Fruit fly (Drosophila melanogaster) whole organism, adult: ENCODE results near the gene CG5727.
A peak's percentile ranks its signal among the peaks of the same experiment; 100 is the strongest.

Experiments
- CG11617 ChIP-seq: fragments of 200-800 bp; sonication (Bioruptor generic); optimal IDR thresholded peaks from 2 replicates; lab custom pipeline; 2017; ENCODE audit warnings: mild to moderate bottlenecking, missing biosample characterization, missing genetic modification reagents, missing genetic modification characterization
- CG12768 ChIP-seq: fragments of 200-800 bp; sonication (Bioruptor generic); optimal IDR thresholded peaks from 2 replicates; lab custom pipeline; 2017; ENCODE audit warnings: missing biosample characterization, missing genetic modification characterization, mild to moderate bottlenecking, moderate library complexity, missing genetic modification reagents
- CG14711 ChIP-seq: fragments of 200-800 bp; sonication (Bioruptor generic); optimal IDR thresholded peaks from 2 replicates; lab custom pipeline; 2018; ENCODE audit warnings: missing biosample characterization, mild to moderate bottlenecking, missing genetic modification characterization, moderate library complexity
- CG1620 ChIP-seq: fragments of 200-800 bp; sonication (Bioruptor generic); optimal IDR thresholded peaks from 2 replicates; lab custom pipeline; 2016; ENCODE audit warnings: missing biosample characterization, missing genetic modification characterization
- CG33017 ChIP-seq: fragments of 200-800 bp; sonication (Bioruptor generic); optimal IDR thresholded peaks from 2 replicates; lab custom pipeline; 2018; ENCODE audit warnings: missing biosample characterization, mild to moderate bottlenecking, missing genetic modification characterization, moderate library complexity
- CG5204 ChIP-seq: fragments of 200-800 bp; sonication (Bioruptor generic); optimal IDR thresholded peaks from 2 replicates; lab custom pipeline; 2016; ENCODE audit warnings: missing biosample characterization, missing genetic modification characterization
- CG7045 ChIP-seq: fragments of 200-800 bp; sonication (Bioruptor generic); optimal IDR thresholded peaks from 2 replicates; lab custom pipeline; 2017; ENCODE audit warnings: missing biosample characterization, mild to moderate bottlenecking, missing genetic modification characterization
- CG7101 ChIP-seq: fragments of 200-800 bp; sonication (Bioruptor generic); optimal IDR thresholded peaks from 2 replicates; lab custom pipeline; 2018; ENCODE audit warnings: missing biosample characterization, mild to moderate bottlenecking, missing genetic modification characterization, moderate library complexity
- Clk ChIP-seq: fragments of 200-800 bp; sonication (Bioruptor generic); optimal IDR thresholded peaks from 2 replicates; lab custom pipeline; 2017; ENCODE audit warnings: missing biosample characterization, missing genetic modification characterization
- Crg-1 ChIP-seq: fragments of 200-800 bp; sonication (Bioruptor generic); optimal IDR thresholded peaks from 2 replicates; lab custom pipeline; 2016; ENCODE audit warnings: missing biosample characterization, missing genetic modification characterization
- Hr96 ChIP-seq: fragments of 200-800 bp; sonication (Bioruptor generic); optimal IDR thresholded peaks from 2 replicates; lab custom pipeline; 2016; ENCODE audit warnings: missing biosample characterization, missing genetic modification characterization
- Mnt ChIP-seq: fragments of 200-800 bp; sonication (Bioruptor generic); optimal IDR thresholded peaks from 2 replicates; lab custom pipeline; 2016; ENCODE audit warnings: missing biosample characterization, mild to moderate bottlenecking, missing genetic modification characterization
- bab1 ChIP-seq: fragments of 200-800 bp; sonication (Bioruptor generic); optimal IDR thresholded peaks from 3 replicates; lab custom pipeline; 2019; ENCODE audit warnings: missing biosample characterization, mild to moderate bottlenecking, missing genetic modification characterization, moderate library complexity
- cic ChIP-seq: fragments of 200-800 bp; sonication (Bioruptor generic); optimal IDR thresholded peaks from 2 replicates; lab custom pipeline; 2017; ENCODE audit warnings: missing biosample characterization, mild to moderate bottlenecking, missing genetic modification characterization, moderate library complexity
- cnc ChIP-seq, 2 experiments: fragments of >200 bp; optimal IDR thresholded peaks; 2 replicates each; lab custom pipeline; 2017
- kay ChIP-seq: fragments of 200-800 bp; sonication (Bioruptor generic); peaks from one replicate; lab custom pipeline; 2016; ENCODE audit warnings: missing biosample characterization, missing genetic modification characterization, borderline replicate concordance
- ovo ChIP-seq: fragments of 200-800 bp; sonication (Bioruptor generic); optimal IDR thresholded peaks from 2 replicates; lab custom pipeline; 2016; ENCODE audit warnings: missing biosample characterization, missing genetic modification characterization
- pad ChIP-seq: fragments of 200-800 bp; sonication (Bioruptor generic); optimal IDR thresholded peaks from 3 replicates; lab custom pipeline; 2017; ENCODE audit warnings: missing biosample characterization, missing genetic modification characterization, mild to moderate bottlenecking, moderate library complexity, missing genetic modification reagents
- tj ChIP-seq: fragments of 200-800 bp; sonication (Bioruptor generic); optimal IDR thresholded peaks from 3 replicates; lab custom pipeline; 2017; ENCODE audit warnings: missing biosample characterization, mild to moderate bottlenecking, missing genetic modification characterization, moderate library complexity
- toe ChIP-seq: fragments of 200-800 bp; sonication (Bioruptor generic); optimal IDR thresholded peaks from 2 replicates; lab custom pipeline; 2016; ENCODE audit warnings: missing biosample characterization, missing genetic modification characterization

CG5727 gene

DNA sequence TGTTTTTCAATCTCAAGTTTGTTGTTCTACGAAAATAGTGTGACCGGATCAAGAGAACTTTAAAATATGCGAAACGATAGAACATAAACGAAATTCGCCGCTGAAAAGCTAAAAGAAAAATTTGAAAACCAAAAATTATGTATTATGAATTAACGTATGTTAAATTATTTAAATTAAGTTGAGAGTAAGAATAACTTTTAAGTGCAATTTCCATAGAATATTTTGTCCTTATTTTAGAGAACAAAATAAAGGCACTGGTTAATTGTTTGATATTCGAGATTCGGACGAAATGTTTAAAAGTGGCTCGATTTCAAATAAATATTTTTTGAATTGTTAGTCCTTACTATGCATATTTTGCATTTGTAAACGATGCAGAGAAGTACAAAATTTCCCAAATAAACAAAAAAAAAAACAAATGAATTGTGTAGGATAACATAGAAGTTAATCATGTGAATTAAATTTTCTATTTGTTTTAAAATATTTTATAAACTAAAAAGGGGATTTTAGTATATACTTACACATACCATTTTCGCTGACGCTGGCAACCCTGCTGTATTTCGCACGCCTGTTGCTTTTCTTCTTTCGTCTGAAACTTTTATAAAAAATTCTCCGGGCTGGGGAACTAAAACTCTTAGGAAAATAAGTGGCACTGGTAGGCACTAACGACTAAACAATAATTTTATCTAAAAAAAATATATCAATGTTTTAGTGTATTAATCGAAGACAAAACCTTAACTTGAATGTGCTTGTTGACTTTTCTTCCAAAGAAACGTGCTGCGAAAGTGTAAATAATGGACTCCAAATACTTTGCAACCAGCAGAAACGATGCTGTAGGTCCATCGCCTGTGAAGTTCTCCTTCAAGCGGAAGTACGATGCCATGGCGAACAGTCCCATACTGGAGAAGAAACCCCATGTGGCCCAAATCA, at the start of gene CG5727, which contains the start of gene ath:
CG5727 (minus strand) TSS at position 51 of the 927 bp plus-strand sequence.
ath (plus strand) TSS at position 513 of the 927 bp plus-strand sequence.
- TF ChIP-seq CG7045 (GFP tag; lab: Kevin White, UChicago): peak; percentile 17
- peak; percentile 85 for TF ChIP-seq CG14711 (tag; lab: Kevin White, UChicago)
- peak; percentile 11 for TF ChIP-seq Crg-1 (GFP tag; lab: Kevin White, UChicago)
- TF ChIP-seq ovo: no peak
- peak; percentile 15 for TF ChIP-seq Mnt
- TF ChIP-seq kay (GFP tag; lab: Kevin White, UChicago): peak; percentile 67
- TF ChIP-seq tj (GFP tag; lab: Kevin White, UChicago): no peak
- no peak for TF ChIP-seq CG12768 (GFP tag; lab: Kevin White, UChicago)
- TF ChIP-seq CG11617 (GFP tag; lab: Kevin White, UChicago): peak; percentile 21
- TF ChIP-seq CG1620 (GFP tag; lab: Kevin White, UChicago): peak; percentile 11

DNA sequence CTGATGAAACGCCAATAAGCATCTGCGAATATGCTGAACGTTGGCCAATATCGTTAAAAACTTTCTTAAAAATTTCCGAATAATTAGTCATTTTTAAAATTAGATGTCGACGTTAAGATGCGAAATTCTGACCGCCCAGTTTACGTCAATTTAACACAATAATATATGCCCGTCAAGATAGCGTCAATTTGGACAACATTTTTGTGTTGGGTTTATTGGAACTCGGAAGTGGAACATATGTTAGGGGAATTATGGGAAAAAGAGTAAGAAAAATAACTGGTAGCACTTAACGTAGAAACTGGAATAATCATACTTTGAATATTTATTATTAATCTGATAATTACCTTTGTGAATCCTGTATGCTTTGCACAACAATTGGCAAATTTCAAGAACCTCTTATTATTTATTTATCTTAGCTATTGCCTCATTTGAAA, 45.3 kb upstream of the CG5727 start, which contains the start of gene CG5676:
CG5676 (minus strand) TSS at position 167 of the 434 bp plus-strand sequence.
- TF ChIP-seq kay (GFP tag; lab: Kevin White, UChicago) (peak; percentile 92), cnc (optimal IDR thresholded peaks at IDR 0.05; lab: Kevin White, UChicago) (no peak), bab1 (GFP tag; lab: Kevin White, UChicago) (peak; percentile 51), CG14711 (tag; lab: Kevin White, UChicago) (no peak), CG33017 (no peak), Clk (GFP tag; lab: Kevin White, UChicago) (no peak), CG7045 (GFP tag; lab: Kevin White, UChicago) (no peak)

DNA sequence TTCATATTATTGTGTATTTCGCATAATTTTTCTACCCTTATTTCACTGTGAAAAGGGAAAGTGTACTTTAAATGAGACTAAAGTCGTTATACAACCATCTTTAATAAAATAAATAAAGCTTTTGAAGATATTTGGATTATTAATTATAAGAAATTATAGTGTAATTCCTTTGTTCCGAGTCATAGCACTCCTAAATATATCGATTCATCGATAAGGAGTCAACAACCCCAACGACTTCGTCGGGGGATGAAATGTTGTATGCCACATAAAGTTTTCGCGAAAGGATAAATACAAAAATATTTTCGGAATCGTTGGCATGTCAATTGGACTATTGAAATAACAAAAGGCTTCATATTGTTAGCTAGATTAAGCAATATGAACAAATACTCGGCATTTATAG, 41.1 kb upstream of the CG5727 start, which contains the start of gene Ror:
Ror (plus strand) TSS at position 252 of the 400 bp plus-strand sequence.
- TF ChIP-seq CG11617 (GFP tag; lab: Kevin White, UChicago) (no peak), CG14711 (tag; lab: Kevin White, UChicago) (no peak), toe (GFP tag; lab: Kevin White, UChicago) (no peak), CG1620 (GFP tag; lab: Kevin White, UChicago) (no peak), bab1 (GFP tag; lab: Kevin White, UChicago) (no peak), ovo (no peak), kay (GFP tag; lab: Kevin White, UChicago) (no peak), cic (GFP tag; lab: Kevin White, UChicago) (no peak), Clk (GFP tag; lab: Kevin White, UChicago) (no peak), pad (GFP tag; lab: Kevin White, UChicago) (no peak), CG5204 (GFP tag; lab: Kevin White, UChicago) (no peak), Hr96 (GFP tag; lab: Kevin White, UChicago) (no peak), CG7101 (no peak), CG33017 (no peak), CG12768 (GFP tag; lab: Kevin White, UChicago) (no peak), tj (GFP tag; lab: Kevin White, UChicago) (no peak), Mnt (no peak), Crg-1 (GFP tag; lab: Kevin White, UChicago) (no peak), CG7045 (GFP tag; lab: Kevin White, UChicago) (no peak), cnc (optimal IDR thresholded peaks at IDR 0.05; lab: Kevin White, UChicago) (no peak)

DNA sequence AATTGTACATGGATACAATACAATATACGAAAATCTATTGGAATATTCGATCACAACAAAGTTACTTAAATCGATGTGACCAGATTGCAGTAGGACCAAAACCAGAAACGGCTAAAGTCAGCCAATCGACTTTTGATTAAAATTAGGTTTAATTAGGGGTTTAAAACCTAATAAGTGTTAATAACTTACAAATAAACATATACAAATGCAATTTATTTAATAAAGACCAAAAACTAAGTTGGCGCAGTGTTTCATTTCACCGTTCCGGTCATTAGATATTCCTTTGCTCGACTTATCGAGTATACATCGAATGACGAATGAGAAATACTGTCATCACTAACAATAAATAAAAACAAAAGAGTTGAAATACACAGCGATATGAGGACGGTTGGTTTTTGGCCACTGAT, 40.0 kb upstream of the CG5727 start, which contains the start of the genes bsk and CG31717:
bsk (minus strand) TSS at position 61 of the 407 bp plus-strand sequence.
CG31717 (plus strand) TSS at position 297 of the 407 bp plus-strand sequence.
- no peak for TF ChIP-seq cnc (optimal IDR thresholded peaks at IDR 0.05; lab: Kevin White, UChicago)
- TF ChIP-seq CG14711 (tag; lab: Kevin White, UChicago): peak; percentile 25
- TF ChIP-seq pad (GFP tag; lab: Kevin White, UChicago): no peak
- no peak for TF ChIP-seq Crg-1 (GFP tag; lab: Kevin White, UChicago)
- peak; percentile 38 for TF ChIP-seq cic (GFP tag; lab: Kevin White, UChicago)
- TF ChIP-seq CG7101: no peak
- TF ChIP-seq CG1620 (GFP tag; lab: Kevin White, UChicago): no peak
- TF ChIP-seq toe (GFP tag; lab: Kevin White, UChicago): no peak
- TF ChIP-seq Clk (GFP tag; lab: Kevin White, UChicago): no peak
- TF ChIP-seq CG5204 (GFP tag; lab: Kevin White, UChicago): no peak
- TF ChIP-seq Hr96 (GFP tag; lab: Kevin White, UChicago): no peak
- TF ChIP-seq kay (GFP tag; lab: Kevin White, UChicago): peak; percentile 98
- peak; percentile 30 for TF ChIP-seq Mnt
- TF ChIP-seq bab1 (GFP tag; lab: Kevin White, UChicago): peak; percentile 51

DNA sequence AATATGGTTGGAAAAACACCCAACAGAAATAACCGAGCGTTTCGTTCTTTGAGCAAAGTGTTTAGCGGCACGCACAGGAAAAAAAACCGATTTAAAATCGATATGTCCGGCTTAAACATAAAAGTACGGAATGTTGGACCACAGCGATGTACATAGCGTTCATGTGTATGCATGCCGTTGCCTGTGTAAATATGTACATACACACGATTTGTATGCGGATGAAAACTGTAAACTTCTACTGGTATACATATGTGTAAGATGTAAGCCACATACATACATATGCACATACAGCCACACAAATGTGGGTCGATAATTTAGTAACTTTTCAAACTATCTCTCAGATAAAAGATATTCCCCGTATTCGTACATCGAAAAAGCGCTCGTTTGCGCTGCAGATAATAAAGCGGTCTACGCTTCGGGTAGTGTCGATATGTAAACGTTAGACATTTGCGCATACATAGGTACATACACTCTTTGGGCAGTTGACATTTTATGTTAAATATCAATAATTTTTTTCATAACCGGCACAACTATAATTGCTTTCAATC, 39.2 kb upstream of the CG5727 start:
- no peak for TF ChIP-seq Clk (GFP tag; lab: Kevin White, UChicago)
- TF ChIP-seq CG12768 (GFP tag; lab: Kevin White, UChicago): no peak
- TF ChIP-seq cnc (optimal IDR thresholded peaks at IDR 0.05; lab: Kevin White, UChicago): no peak
- TF ChIP-seq CG33017: no peak
- TF ChIP-seq CG5204 (GFP tag; lab: Kevin White, UChicago): no peak
- TF ChIP-seq CG11617 (GFP tag; lab: Kevin White, UChicago): no peak
- TF ChIP-seq CG7045 (GFP tag; lab: Kevin White, UChicago): peak; percentile 7
- TF ChIP-seq CG14711 (tag; lab: Kevin White, UChicago): no peak
- no peak for TF ChIP-seq ovo
- TF ChIP-seq cic (GFP tag; lab: Kevin White, UChicago): peak; percentile 60
- no peak for TF ChIP-seq CG1620 (GFP tag; lab: Kevin White, UChicago)
- TF ChIP-seq pad (GFP tag; lab: Kevin White, UChicago): no peak
- no peak for TF ChIP-seq toe (GFP tag; lab: Kevin White, UChicago)
- TF ChIP-seq tj (GFP tag; lab: Kevin White, UChicago): no peak
- no peak for TF ChIP-seq Hr96 (GFP tag; lab: Kevin White, UChicago)
- TF ChIP-seq CG7101: peak; percentile 6
- TF ChIP-seq bab1 (GFP tag; lab: Kevin White, UChicago): no peak
- peak; percentile 28 for TF ChIP-seq kay (GFP tag; lab: Kevin White, UChicago)
- peak; percentile 22 for TF ChIP-seq Mnt
- TF ChIP-seq Crg-1 (GFP tag; lab: Kevin White, UChicago): peak; percentile 41
